Worm (Caenorhabditis elegans) whole organism, late embryonic: ENCODE measurements around the gene fbxa-211.

ENCODE experiments used
- ceh-18 ChIP-seq: sonication (generic microtip); optimal IDR thresholded peaks from 2 replicates; lab custom pipeline; 2016; ENCODE audit warnings: missing genetic modification characterization, missing compliant biosample characterization
- ceh-9 ChIP-seq: sonication (generic microtip); optimal IDR thresholded peaks from 2 replicates; lab custom pipeline; 2016; ENCODE audit warnings: mild to moderate bottlenecking, missing genetic modification characterization, inconsistent platforms, missing compliant biosample characterization
- dve-1 ChIP-seq: sonication (generic microtip); optimal IDR thresholded peaks from 2 replicates; lab custom pipeline; 2017; ENCODE audit warnings: antibody characterized with exemption, mild to moderate bottlenecking, missing genetic modification characterization, missing compliant biosample characterization
- elt-2 ChIP-seq: sonication (generic microtip); optimal IDR thresholded peaks from 2 replicates; lab custom pipeline; 2016; ENCODE audit warnings: missing genetic modification reagents, missing genetic modification characterization, missing compliant biosample characterization
- fkh-10 ChIP-seq: fragments of 150-350 bp; optimal IDR thresholded peaks from 2 replicates; lab custom pipeline; 2014; ENCODE audit warnings: missing biosample characterization, missing genetic modification reagents, missing genetic modification characterization
- hlh-13 ChIP-seq: fragments of 200-800 bp; sonication (Bioruptor generic); optimal IDR thresholded peaks from 2 replicates; lab custom pipeline; 2018; ENCODE audit warnings: mild to moderate bottlenecking, missing genetic modification characterization, missing compliant biosample characterization
- hlh-6 ChIP-seq: sonication (generic microtip); optimal IDR thresholded peaks from 2 replicates; lab custom pipeline; 2016; ENCODE audit warnings: missing genotype, missing genetic modification characterization, missing compliant biosample characterization
- nfya-1 ChIP-seq: sonication (generic microtip); optimal IDR thresholded peaks from 2 replicates; lab custom pipeline; 2017; ENCODE audit warnings: missing genetic modification characterization, mild to moderate bottlenecking, missing compliant biosample characterization, antibody characterized with exemption, moderate library complexity
- pag-3 ChIP-seq: sonication (generic microtip); optimal IDR thresholded peaks from 2 replicates; lab custom pipeline; 2016; ENCODE audit warnings: missing compliant biosample characterization, missing genetic modification characterization, borderline replicate concordance
- unc-42 ChIP-seq: sonication (generic microtip); optimal IDR thresholded peaks from 2 replicates; lab custom pipeline; 2016; ENCODE audit warnings: missing genotype, missing genetic modification characterization, missing compliant biosample characterization
- unc-86 ChIP-seq: sonication (generic microtip); optimal IDR thresholded peaks from 2 replicates; lab custom pipeline; 2016; ENCODE audit warnings: missing genetic modification characterization, missing compliant biosample characterization

DNA sequence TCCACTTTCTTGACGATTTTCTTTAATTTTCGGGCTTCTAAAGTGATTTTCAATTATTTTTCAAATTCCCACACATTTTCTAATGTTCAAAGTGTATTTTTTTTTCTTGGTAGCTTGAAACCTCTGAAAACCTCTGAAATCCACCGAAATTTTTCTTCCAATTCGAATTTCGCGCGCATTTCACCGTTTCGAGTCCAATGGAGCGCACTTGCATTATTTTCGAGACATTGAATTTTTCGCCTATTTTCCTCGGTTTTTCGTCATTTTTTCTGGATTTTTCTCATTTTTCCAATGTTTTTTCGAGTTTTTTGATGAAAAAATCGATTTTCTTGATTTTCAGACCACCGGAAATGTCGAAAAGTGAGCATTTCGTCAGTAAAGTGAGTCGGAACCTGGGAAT lies 40.5 kb upstream of the fbxa-211 start, which contains the start of gene slr-2:
- TF ChIP-seq ceh-9 (tag; lab: Kevin White, UChicago) (no peak), fkh-10 (GFP tag; lab: Kevin White, UChicago) (no peak), dve-1 (tag; lab: Kevin White, UChicago) (no peak), pag-3 (tag; lab: Kevin White, UChicago) (no peak), hlh-13 (no peak), hlh-6 (tag; lab: Kevin White, UChicago) (no peak), unc-86 (tag; lab: Kevin White, UChicago) (no peak), elt-2 (tag; lab: Kevin White, UChicago) (no peak), nfya-1 (tag; lab: Kevin White, UChicago) (peak; percentile 41), unc-42 (tag; lab: Kevin White, UChicago) (no peak), ceh-18 (tag; lab: Kevin White, UChicago) (no peak)
